Fruit fly (Drosophila melanogaster): Measurements from ENCODE around the gene CG13359.
A peak's percentile ranks its signal among the peaks of the same experiment; 100 is the strongest.

CG13359 gene

dm6 chrX:790039-790597 lies 13.2 kb downstream of the CG13359 start, which contains the start of gene CG13360:
Gene CG13360 (minus strand): TSS chrX:790089.
- peak; percentile 64 for TF ChIP-seq br (GFP tag; optimal IDR thresholded peaks at IDR 0.05)
- peak; percentile 14 for TF ChIP-seq Sp1 (GFP tag; optimal IDR thresholded peaks at IDR 0.05)
- TF ChIP-seq HLH106 (tag; optimal IDR thresholded peaks at IDR 0.05) = peak; percentile 56
- no peak for TF ChIP-seq pan (optimal IDR thresholded peaks at IDR 0.05)
- TF ChIP-seq ey (GFP tag; optimal IDR thresholded peaks at IDR 0.05) = peak; percentile 56
- peak in 1 of 2 experiments; percentile 51 for TF ChIP-seq foxo (GFP tag; optimal IDR thresholded peaks at IDR 0.05)
- TF ChIP-seq fru (GFP tag; optimal IDR thresholded peaks at IDR 0.05) = peak; percentile 70
- peak; percentile 15 for TF ChIP-seq psq (GFP tag; optimal IDR thresholded peaks at IDR 0.05)
- peak; percentile 44 for TF ChIP-seq OdsH (GFP tag; optimal IDR thresholded peaks at IDR 0.05)
- peak; percentile 40 for TF ChIP-seq rgr (GFP tag; optimal IDR thresholded peaks at IDR 0.05)
- peak; percentile 7 for TF ChIP-seq dmrt93B (GFP tag; optimal IDR thresholded peaks at IDR 0.05)
- TF ChIP-seq jim (GFP tag; optimal IDR thresholded peaks at IDR 0.05) = no peak
- TF ChIP-seq CG32264 (GFP tag; optimal IDR thresholded peaks at IDR 0.05) = no peak
- no peak for TF ChIP-seq brk (GFP tag; optimal IDR thresholded peaks at IDR 0.05)
- peak; percentile 51 for TF ChIP-seq h (GFP tag; optimal IDR thresholded peaks at IDR 0.05)

- TF ChIP-seq GATAd (GFP tag; optimal IDR thresholded peaks at IDR 0.05) = no peak
- TF ChIP-seq Dfd (GFP tag; optimal IDR thresholded peaks at IDR 0.05) = no peak
- no peak for TF ChIP-seq lola (GFP tag; optimal IDR thresholded peaks at IDR 0.05)
- TF ChIP-seq h (GFP tag; optimal IDR thresholded peaks at IDR 0.05) = no peak
- peak; percentile 36 for TF ChIP-seq fru (GFP tag; optimal IDR thresholded peaks at IDR 0.05)
- no peak for TF ChIP-seq Hnf4 (GFP tag; optimal IDR thresholded peaks at IDR 0.05)
- TF ChIP-seq psq (GFP tag; optimal IDR thresholded peaks at IDR 0.05) = peak; percentile 28
- no peak for TF ChIP-seq Sp1 (GFP tag; optimal IDR thresholded peaks at IDR 0.05)
- TF ChIP-seq CrebA (GFP tag; optimal IDR thresholded peaks at IDR 0.05; ENCODE audit: borderline replicate concordance) = no peak
- no peak for TF ChIP-seq woc (GFP tag; optimal IDR thresholded peaks at IDR 0.05)
- TF ChIP-seq tai (GFP tag; optimal IDR thresholded peaks at IDR 0.05) = no peak
- no peak for TF ChIP-seq br (GFP tag; optimal IDR thresholded peaks at IDR 0.05)
- TF ChIP-seq CG9705 (GFP tag; optimal IDR thresholded peaks at IDR 0.05) = no peak
- no peak for TF ChIP-seq Abd-B (GFP tag; optimal IDR thresholded peaks at IDR 0.05)
- no peak for TF ChIP-seq usp (GFP tag; optimal IDR thresholded peaks at IDR 0.05)
- no peak for TF ChIP-seq Hr78 (GFP tag; optimal IDR thresholded peaks at IDR 0.05)
- TF ChIP-seq Dif (GFP tag; optimal IDR thresholded peaks at IDR 0.05; ENCODE audit: partially characterized antibody) = peak; percentile 31
- TF ChIP-seq pan (optimal IDR thresholded peaks at IDR 0.05) = no peak
- no peak for TF ChIP-seq dmrt93B (GFP tag; optimal IDR thresholded peaks at IDR 0.05)
- no peak for TF ChIP-seq sage (GFP tag; optimal IDR thresholded peaks at IDR 0.05)
- TF ChIP-seq sv (GFP tag; optimal IDR thresholded peaks at IDR 0.05) = no peak
- TF ChIP-seq Mio (GFP tag; optimal IDR thresholded peaks at IDR 0.05) = no peak
- peak; percentile 54 for TF ChIP-seq Myc (optimal IDR thresholded peaks at IDR 0.05)
- no peak for TF ChIP-seq Hr83 (GFP tag; optimal IDR thresholded peaks at IDR 0.05; ENCODE audit: poor library complexity, severe bottlenecking)
- TF ChIP-seq Jra (GFP tag; optimal IDR thresholded peaks at IDR 0.05) = no peak
- TF ChIP-seq Vsx2 (GFP tag; optimal IDR thresholded peaks at IDR 0.05; ENCODE audit: partially characterized antibody) = no peak
- TF ChIP-seq foxo (GFP tag; optimal IDR thresholded peaks at IDR 0.05) = peak in 1 of 2 experiments; percentile 9
- TF ChIP-seq dl (GFP tag; optimal IDR thresholded peaks at IDR 0.05; ENCODE audit: insufficient read depth in 1 of 2, partially characterized antibody in 2 of 2) = no peak
- TF ChIP-seq rgr (GFP tag; optimal IDR thresholded peaks at IDR 0.05) = no peak
- TF ChIP-seq HLH106 (tag; optimal IDR thresholded peaks at IDR 0.05) = no peak
- no peak for TF ChIP-seq ey (GFP tag; optimal IDR thresholded peaks at IDR 0.05)
- no peak for TF ChIP-seq OdsH (GFP tag; optimal IDR thresholded peaks at IDR 0.05)
Measured at dm6 chrX:784456-784855, 18.8 kb downstream of the CG13359 start, which contains the start of gene tw. Gene tw (plus strand): TSS chrX:784746.

DNA sequence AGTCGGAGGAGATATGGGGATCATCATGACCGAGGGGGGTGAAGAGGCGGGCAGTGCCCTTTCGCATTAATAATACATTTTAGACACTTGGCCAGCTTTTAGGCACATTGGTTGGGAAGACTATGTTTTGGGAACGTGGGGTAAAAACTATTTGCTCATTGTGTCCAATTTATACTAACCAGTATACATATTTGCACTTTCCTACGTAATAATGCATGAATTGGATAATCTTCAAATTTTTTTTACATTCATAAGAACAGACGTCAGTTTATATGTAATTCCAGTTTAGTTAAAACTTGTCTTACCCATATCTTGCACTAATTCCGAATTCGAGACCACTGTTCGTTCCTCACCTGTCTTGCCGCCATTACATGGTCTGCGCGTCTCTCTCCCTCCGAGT lies 23.9 kb downstream of the CG13359 start:
- peak; percentile 61 for TF ChIP-seq ey (GFP tag; optimal IDR thresholded peaks at IDR 0.05)
- peak; percentile 44 for TF ChIP-seq rgr (GFP tag; optimal IDR thresholded peaks at IDR 0.05)
- no peak for TF ChIP-seq Jra (GFP tag; optimal IDR thresholded peaks at IDR 0.05)
- no peak for TF ChIP-seq Dif (GFP tag; optimal IDR thresholded peaks at IDR 0.05; ENCODE audit: partially characterized antibody)
- TF ChIP-seq dsf (GFP tag; optimal IDR thresholded peaks at IDR 0.05; ENCODE audit: borderline replicate concordance) = no peak
- no peak for TF ChIP-seq Dfd (GFP tag; optimal IDR thresholded peaks at IDR 0.05)
- TF ChIP-seq jim (GFP tag; optimal IDR thresholded peaks at IDR 0.05) = no peak
- TF ChIP-seq usp (GFP tag; optimal IDR thresholded peaks at IDR 0.05) = no peak
- TF ChIP-seq sv (GFP tag; optimal IDR thresholded peaks at IDR 0.05) = no peak
- peak; percentile 53 for TF ChIP-seq OdsH (GFP tag; optimal IDR thresholded peaks at IDR 0.05)
- no peak for TF ChIP-seq N (GFP tag; optimal IDR thresholded peaks at IDR 0.05)
- no peak for TF ChIP-seq Hr83 (GFP tag; optimal IDR thresholded peaks at IDR 0.05; ENCODE audit: poor library complexity, severe bottlenecking)
- TF ChIP-seq Hnf4 (GFP tag; optimal IDR thresholded peaks at IDR 0.05) = peak; percentile 11
- no peak for TF ChIP-seq CrebA (GFP tag; optimal IDR thresholded peaks at IDR 0.05; ENCODE audit: borderline replicate concordance)
- peak; percentile 12 for TF ChIP-seq br (GFP tag; optimal IDR thresholded peaks at IDR 0.05)
- TF ChIP-seq fru (GFP tag; optimal IDR thresholded peaks at IDR 0.05) = peak; percentile 82
- peak; percentile 70 for TF ChIP-seq psq (GFP tag; optimal IDR thresholded peaks at IDR 0.05)
- no peak for TF ChIP-seq CG32264 (GFP tag; optimal IDR thresholded peaks at IDR 0.05)
- TF ChIP-seq lola (GFP tag; optimal IDR thresholded peaks at IDR 0.05) = no peak
- TF ChIP-seq Mio (GFP tag; optimal IDR thresholded peaks at IDR 0.05) = no peak
- TF ChIP-seq Myc (optimal IDR thresholded peaks at IDR 0.05) = no peak
- TF ChIP-seq pan (optimal IDR thresholded peaks at IDR 0.05) = no peak
- no peak for TF ChIP-seq brk (GFP tag; optimal IDR thresholded peaks at IDR 0.05)
- no peak for TF ChIP-seq dl (GFP tag; optimal IDR thresholded peaks at IDR 0.05; ENCODE audit: insufficient read depth in 1 of 2, partially characterized antibody in 2 of 2)
- peak; percentile 58 for TF ChIP-seq HLH106 (tag; optimal IDR thresholded peaks at IDR 0.05)
- TF ChIP-seq h (GFP tag; optimal IDR thresholded peaks at IDR 0.05) = peak; percentile 64
- TF ChIP-seq Rel (GFP tag; optimal IDR thresholded peaks at IDR 0.05) = no peak
- TF ChIP-seq Rel (tag; optimal IDR thresholded peaks at IDR 0.05) = no peak
- peak; percentile 11 for TF ChIP-seq dmrt93B (GFP tag; optimal IDR thresholded peaks at IDR 0.05)
- no peak for TF ChIP-seq CG9705 (GFP tag; optimal IDR thresholded peaks at IDR 0.05)
- peak; percentile 53 for TF ChIP-seq Sp1 (GFP tag; optimal IDR thresholded peaks at IDR 0.05)
- TF ChIP-seq foxo (GFP tag; optimal IDR thresholded peaks at IDR 0.05) = peak in 1 of 2 experiments; percentile 75
- no peak for TF ChIP-seq GATAd (GFP tag; optimal IDR thresholded peaks at IDR 0.05)
- no peak for TF ChIP-seq Hr78 (GFP tag; optimal IDR thresholded peaks at IDR 0.05)
- no peak for TF ChIP-seq Abd-B (GFP tag; optimal IDR thresholded peaks at IDR 0.05)
- no peak for TF ChIP-seq sage (GFP tag; optimal IDR thresholded peaks at IDR 0.05)
